Worm (Caenorhabditis elegans): ENCODE results near the gene C52B11.5.

Gene C52B11.5

ce11 chrX:1257668-1258067, 14.9 kb upstream of the C52B11.5 start:
- TF ChIP-seq lin-39 (tag; optimal IDR thresholded peaks at IDR 0.05) (no peak), ceh-28 (tag; optimal IDR thresholded peaks at IDR 0.05) (no peak), nhr-43 (tag; optimal IDR thresholded peaks at IDR 0.05; ENCODE audit: poor library complexity, severe bottlenecking) (no peak), jun-1 (tag; optimal IDR thresholded peaks at IDR 0.05) (no peak), lsy-12 (tag; optimal IDR thresholded peaks at IDR 0.05) (no peak), nhr-76 (tag; optimal IDR thresholded peaks at IDR 0.05) (no peak), elt-2 (tag; optimal IDR thresholded peaks at IDR 0.05) (no peak), nhr-25 (tag; optimal IDR thresholded peaks at IDR 0.05) (no peak), sea-2 (GFP tag; optimal IDR thresholded peaks at IDR 0.05) (no peak), pha-4 (tag; optimal IDR thresholded peaks at IDR 0.05) (no peak), ceh-82 (tag; optimal IDR thresholded peaks at IDR 0.05) (no peak), nhr-12 (tag; optimal IDR thresholded peaks at IDR 0.05) (no peak), daf-12 (tag; optimal IDR thresholded peaks at IDR 0.05) (no peak), fkh-10 (GFP tag; optimal IDR thresholded peaks at IDR 0.05) (no peak), nhr-67 (tag; optimal IDR thresholded peaks at IDR 0.05) (no peak), nfya-1 (tag; optimal IDR thresholded peaks at IDR 0.05; ENCODE audit: insufficient read depth) (no peak), aly-2 (tag; optimal IDR thresholded peaks at IDR 0.05) (no peak), mdl-1 (tag; optimal IDR thresholded peaks at IDR 0.05) (no peak)

ce11 chrX:1265336-1265735, 7.3 kb upstream of the C52B11.5 start:
- no peak for TF ChIP-seq unc-62 (GFP tag; optimal IDR thresholded peaks at IDR 0.05)
- no peak for TF ChIP-seq lin-15B (tag; optimal IDR thresholded peaks at IDR 0.05)
- no peak for TF ChIP-seq jun-1 (tag; optimal IDR thresholded peaks at IDR 0.05)

ce11 chrX:1270598-1270997, 2.0 kb upstream of the C52B11.5 start, which contains the start of gene C25G6.1:
Gene C25G6.1, plus strand, starts transcription at chrX:1270898.
- TF ChIP-seq eor-1 (tag; optimal IDR thresholded peaks at IDR 0.05) (no peak), ztf-11 (tag; optimal IDR thresholded peaks at IDR 0.05) (no peak)

ce11 chrX:1292894-1293293, 20.3 kb downstream of the C52B11.5 start:
- TF ChIP-seq tbx-2 (tag; optimal IDR thresholded peaks at IDR 0.05): no peak
- TF ChIP-seq fkh-2 (tag; optimal IDR thresholded peaks at IDR 0.05): no peak
- no peak for TF ChIP-seq zag-1 (tag; optimal IDR thresholded peaks at IDR 0.05)
- TF ChIP-seq pqm-1 (tag; optimal IDR thresholded peaks at IDR 0.05): no peak
- TF ChIP-seq nhr-12 (tag; optimal IDR thresholded peaks at IDR 0.05): no peak
- no peak for TF ChIP-seq unc-62 (GFP tag; optimal IDR thresholded peaks at IDR 0.05)
- TF ChIP-seq nhr-25 (tag; optimal IDR thresholded peaks at IDR 0.05): no peak
- TF ChIP-seq ceh-16 (tag; optimal IDR thresholded peaks at IDR 0.05): no peak
- TF ChIP-seq egl-5 (tag; optimal IDR thresholded peaks at IDR 0.05): no peak
- TF ChIP-seq hmg-11 (tag; optimal IDR thresholded peaks at IDR 0.05): no peak
- no peak for TF ChIP-seq snpc-4 (tag; optimal IDR thresholded peaks at IDR 0.05)
- no peak for TF ChIP-seq ceh-9 (tag; optimal IDR thresholded peaks at IDR 0.05)
- no peak for TF ChIP-seq ZK546.5 (tag; optimal IDR thresholded peaks at IDR 0.05)

ce11 chrX:1293471-1293870, 20.9 kb downstream of the C52B11.5 start:
- TF ChIP-seq mml-1 (tag; optimal IDR thresholded peaks at IDR 0.05) (no peak), elt-2 (tag; optimal IDR thresholded peaks at IDR 0.05) (no peak), ztf-4 (tag; optimal IDR thresholded peaks at IDR 0.05) (no peak), egl-5 (tag; optimal IDR thresholded peaks at IDR 0.05) (no peak), ceh-82 (tag; optimal IDR thresholded peaks at IDR 0.05) (no peak), ama-1 (optimal IDR thresholded peaks at IDR 0.05) (no peak), unc-39 (tag; optimal IDR thresholded peaks at IDR 0.05) (no peak), fkh-10 (GFP tag; optimal IDR thresholded peaks at IDR 0.05) (no peak), nhr-12 (tag; optimal IDR thresholded peaks at IDR 0.05) (no peak), mdl-1 (tag; optimal IDR thresholded peaks at IDR 0.05) (no peak), nhr-28 (tag; optimal IDR thresholded peaks at IDR 0.05) (no peak)

Measured in whole organism, L3 larva.